Worm (Caenorhabditis elegans) whole organism, early embryonic: Measurements from ENCODE around the gene srj-37.

Experiments used
- B0310.2 ChIP-seq: sonication (generic microtip); optimal IDR thresholded peaks from 2 replicates; lab custom pipeline; 2016; ENCODE audit warnings: mild to moderate bottlenecking, missing genetic modification characterization, missing compliant biosample characterization
- F13C5.2 ChIP-seq: sonication (generic microtip); optimal IDR thresholded peaks from 2 replicates; lab custom pipeline; 2017; ENCODE audit warnings: mild to moderate bottlenecking, missing genetic modification characterization, inconsistent platforms, missing compliant biosample characterization
- aly-1 ChIP-seq: sonication (generic microtip); optimal IDR thresholded peaks from 2 replicates; lab custom pipeline; 2016; ENCODE audit warnings: missing genetic modification characterization, missing compliant biosample characterization
- ama-1 ChIP-seq: fragments of 150-350 bp; optimal IDR thresholded peaks from 2 replicates; lab custom pipeline; 2014
- ceh-13 ChIP-seq: fragments of 200-800 bp; sonication (Bioruptor generic); optimal IDR thresholded peaks from 2 replicates; lab custom pipeline; 2018; ENCODE audit warnings: mild to moderate bottlenecking, missing genetic modification characterization, missing compliant biosample characterization
- ceh-36 ChIP-seq: sonication (generic microtip); optimal IDR thresholded peaks from 2 replicates; lab custom pipeline; 2016; ENCODE audit warnings: missing genetic modification characterization, inconsistent platforms, missing compliant biosample characterization
- ets-7 ChIP-seq: sonication (generic microtip); optimal IDR thresholded peaks from 2 replicates; lab custom pipeline; 2016; ENCODE audit warnings: missing genotype, missing genetic modification characterization, missing compliant biosample characterization
- flt-1 ChIP-seq: fragments of 200-800 bp; sonication (Bioruptor generic); IDR thresholded peaks from 2 replicates; pipeline ENCODE4 v1.3.6; 2022; ENCODE audit warnings: missing genetic modification characterization, missing compliant biosample characterization
- hmbx-1 ChIP-seq: sonication (generic microtip); optimal IDR thresholded peaks from 2 replicates; lab custom pipeline; 2016; ENCODE audit warnings: mild to moderate bottlenecking, missing genetic modification characterization, missing compliant biosample characterization
- hmg-4 ChIP-seq: fragments of 200-800 bp; sonication (Bioruptor generic); optimal IDR thresholded peaks from 2 replicates; lab custom pipeline; 2018; ENCODE audit warnings: mild to moderate bottlenecking, missing genetic modification characterization, missing compliant biosample characterization
- hnd-1 ChIP-seq: sonication (generic microtip); optimal IDR thresholded peaks from 2 replicates; lab custom pipeline; 2016; ENCODE audit warnings: missing genetic modification characterization, missing compliant biosample characterization
- pes-1 ChIP-seq: fragments of 200-800 bp; sonication (Bioruptor generic); IDR thresholded peaks from 2 replicates; pipeline ENCODE4 v1.3.6; 2022; ENCODE audit warnings: missing genetic modification reagents, missing genetic modification characterization, missing compliant biosample characterization
- scrt-1 ChIP-seq: fragments of 200-800 bp; sonication (Bioruptor generic); IDR thresholded peaks from 2 replicates; pipeline ENCODE4 v1.3.6; 2022; ENCODE audit warnings: missing genetic modification characterization, missing compliant biosample characterization
- sea-1 ChIP-seq: fragments of 200-800 bp; sonication (Bioruptor generic); conservative IDR thresholded peaks from 2 replicates; pipeline ENCODE4 v1.3.6; 2022; ENCODE audit warnings: missing genetic modification characterization, missing compliant biosample characterization
- tbx-11 ChIP-seq: fragments of 200-800 bp; sonication (Bioruptor generic); IDR thresholded peaks from 2 replicates; pipeline ENCODE4 v1.3.6; 2022; ENCODE audit warnings: missing genetic modification characterization, missing compliant biosample characterization
- tbx-37 ChIP-seq: fragments of 200-800 bp; sonication (Bioruptor generic); conservative IDR thresholded peaks from 2 replicates; pipeline ENCODE4 v1.3.6; 2022; ENCODE audit warnings: missing genetic modification reagents, missing genetic modification characterization, missing compliant biosample characterization
- tra-4 ChIP-seq: sonication (generic microtip); optimal IDR thresholded peaks from 2 replicates; lab custom pipeline; 2017; ENCODE audit warnings: missing genetic modification characterization, missing compliant biosample characterization

srj-37 gene

DNA sequence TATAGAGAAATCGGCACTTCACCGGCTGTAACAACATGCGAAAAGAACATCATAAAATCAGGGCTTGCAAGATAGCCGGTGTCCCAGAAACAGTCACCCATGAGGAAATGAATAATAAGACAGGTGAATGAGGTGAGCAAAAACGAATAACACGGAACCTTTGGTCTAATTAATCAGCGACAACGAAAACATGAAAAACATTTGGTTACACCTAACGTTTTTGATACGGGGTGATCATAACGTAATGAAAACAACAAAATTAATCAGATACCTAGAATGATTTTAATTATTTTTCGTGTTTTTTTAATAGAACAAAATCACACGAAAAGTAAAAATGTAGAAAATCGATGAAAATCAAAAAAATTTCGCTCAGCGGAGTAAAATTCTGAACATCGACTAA lies 17.4 kb downstream of the srj-37 start, which contains the start of gene srh-245:
Gene srh-245 (minus strand): TSS at position 101 of the 400 bp plus-strand sequence.
- no peak for TF ChIP-seq sea-1 (GFP tag; lab: Robert Waterston, UW)
- TF ChIP-seq tbx-11 (GFP tag; lab: Robert Waterston, UW): no peak
- no peak for TF ChIP-seq tra-4
- no peak for TF ChIP-seq ceh-13 (GFP tag; lab: Kevin White, UChicago)
- TF ChIP-seq F13C5.2: no peak
- no peak for TF ChIP-seq hmbx-1 (tag; lab: Kevin White, UChicago)
- no peak for TF ChIP-seq ama-1 (lab: Kevin White, UChicago)
- no peak for TF ChIP-seq ceh-36
- TF ChIP-seq aly-1: no peak
- no peak for TF ChIP-seq scrt-1 (GFP tag; lab: Robert Waterston, UW)
- TF ChIP-seq tbx-37 (GFP tag; lab: Robert Waterston, UW): no peak
- TF ChIP-seq pes-1 (GFP tag; lab: Robert Waterston, UW): no peak
- no peak for TF ChIP-seq hmg-4 (GFP tag; lab: Kevin White, UChicago)
- TF ChIP-seq B0310.2: no peak
- no peak for TF ChIP-seq hnd-1 (tag; lab: Kevin White, UChicago)

DNA sequence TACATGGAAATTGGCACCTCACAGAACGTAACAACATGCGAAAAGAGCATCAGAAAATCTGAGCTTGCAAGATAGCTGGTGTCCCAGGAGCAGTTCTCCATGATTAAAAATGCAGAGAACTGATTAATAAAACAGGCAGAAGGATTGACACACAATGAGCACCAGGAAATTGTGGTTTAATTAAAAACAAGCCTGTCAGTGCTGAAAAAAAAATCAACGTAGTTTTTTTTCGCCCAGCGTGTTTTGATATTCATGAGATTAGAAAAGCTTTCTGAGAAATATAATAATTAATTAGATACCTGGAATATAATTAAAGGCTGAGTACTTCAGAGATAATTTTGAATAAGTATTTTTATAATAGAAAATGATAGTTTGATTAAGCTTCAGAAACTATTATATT lies 19.2 kb downstream of the srj-37 start, which contains the start of gene srh-246:
Gene srh-246 (minus strand): TSS at position 101 of the 400 bp plus-strand sequence.
- TF ChIP-seq pes-1 (GFP tag; lab: Robert Waterston, UW) (no peak), tbx-11 (GFP tag; lab: Robert Waterston, UW) (no peak), ceh-13 (GFP tag; lab: Kevin White, UChicago) (no peak), F13C5.2 (no peak), hmg-4 (GFP tag; lab: Kevin White, UChicago) (no peak), sea-1 (GFP tag; lab: Robert Waterston, UW) (no peak), B0310.2 (no peak), ama-1 (lab: Kevin White, UChicago) (no peak), tra-4 (no peak)

DNA sequence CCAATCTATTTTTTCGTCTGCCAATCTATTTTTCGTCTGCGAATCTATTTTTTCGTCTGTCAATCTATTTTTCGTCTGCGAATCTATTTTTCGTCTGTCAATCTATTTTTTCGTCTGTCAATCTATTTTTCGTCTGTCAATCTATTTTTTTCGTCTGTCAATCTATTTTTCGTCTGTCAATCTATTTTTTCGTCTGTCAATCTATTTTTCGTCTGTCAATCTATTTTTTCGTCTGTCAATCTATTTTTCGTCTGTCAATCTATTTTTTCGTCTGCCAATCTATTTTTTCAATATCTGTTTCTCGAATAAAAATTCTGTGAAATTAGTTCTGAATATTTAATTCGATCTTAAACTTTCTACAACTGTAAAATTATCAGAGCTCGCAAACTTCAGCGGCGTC lies 19.7 kb downstream of the srj-37 start:
- TF ChIP-seq tbx-11 (GFP tag; lab: Robert Waterston, UW): peak; percentile 45; the same call in 1 of the 2 replicates
- TF ChIP-seq tbx-37 (GFP tag; lab: Robert Waterston, UW): peak; percentile 75

DNA sequence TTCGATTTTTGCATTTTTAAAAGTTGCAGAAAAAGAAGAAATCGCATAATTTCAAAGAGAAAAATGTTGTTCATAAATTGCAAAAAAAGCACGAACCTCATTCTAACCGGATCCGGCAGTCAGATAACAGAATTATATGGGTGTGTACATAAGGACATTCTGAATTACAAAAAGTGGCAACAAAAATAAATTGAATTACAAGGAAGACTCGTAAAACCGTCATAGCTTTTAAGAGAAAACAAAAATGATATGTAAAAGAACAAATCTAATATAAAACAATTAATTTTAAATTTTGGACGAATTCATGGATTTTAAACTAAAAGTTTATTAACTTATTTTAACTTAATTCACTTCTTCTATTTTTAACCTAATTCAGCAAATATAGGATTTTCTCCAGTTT lies 21.8 kb downstream of the srj-37 start, which contains the start of gene F31F4.17:
Gene F31F4.17 (minus strand): TSS at position 101 of the 400 bp plus-strand sequence.
- TF ChIP-seq aly-1 (no peak), hnd-1 (tag; lab: Kevin White, UChicago) (no peak), sea-1 (GFP tag; lab: Robert Waterston, UW) (no peak), pes-1 (GFP tag; lab: Robert Waterston, UW) (no peak), tra-4 (no peak), scrt-1 (GFP tag; lab: Robert Waterston, UW) (no peak), ets-7 (tag; lab: Kevin White, UChicago) (no peak), B0310.2 (no peak), ama-1 (lab: Kevin White, UChicago) (no peak), F13C5.2 (no peak), flt-1 (GFP tag; lab: Robert Waterston, UW) (no peak), tbx-11 (GFP tag; lab: Robert Waterston, UW) (no peak), hmg-4 (GFP tag; lab: Kevin White, UChicago) (no peak), ceh-13 (GFP tag; lab: Kevin White, UChicago) (no peak), tbx-37 (GFP tag; lab: Robert Waterston, UW) (no peak), ceh-36 (no peak)

DNA sequence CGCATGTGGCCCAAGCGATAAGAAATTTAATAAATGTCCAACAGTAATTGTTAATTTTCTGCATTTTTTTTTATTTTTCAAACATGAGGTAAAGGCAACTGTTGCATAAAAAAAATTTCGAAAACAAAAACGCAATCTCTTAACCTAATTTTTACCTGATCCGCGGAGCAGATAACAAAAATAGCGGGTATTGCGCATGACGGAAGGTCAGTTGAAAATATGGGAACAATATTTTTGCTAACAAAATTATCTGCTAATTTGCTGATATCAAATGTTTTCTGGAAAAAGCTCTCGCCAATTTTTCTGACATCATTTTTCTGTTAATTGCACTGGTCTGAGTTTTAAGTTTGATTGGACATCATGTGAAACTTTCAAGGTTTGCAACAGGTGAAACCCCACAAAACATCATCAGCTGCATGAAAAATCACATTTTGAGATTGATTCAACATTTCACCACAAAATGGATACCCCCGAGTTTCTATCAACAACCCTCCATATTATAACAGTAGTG lies 26.0 kb downstream of the srj-37 start, which contains the start of the genes F31F4.11 and srh-266:
Gene F31F4.11 (minus strand): TSS at position 101 of the 511 bp plus-strand sequence.
Gene srh-266 (plus strand): TSS at position 461 of the 511 bp plus-strand sequence.
- TF ChIP-seq tbx-11 (GFP tag; lab: Robert Waterston, UW) (no peak), ceh-13 (GFP tag; lab: Kevin White, UChicago) (no peak), flt-1 (GFP tag; lab: Robert Waterston, UW) (no peak), B0310.2 (no peak), pes-1 (GFP tag; lab: Robert Waterston, UW) (no peak), hmbx-1 (tag; lab: Kevin White, UChicago) (no peak), scrt-1 (GFP tag; lab: Robert Waterston, UW) (no peak), hnd-1 (tag; lab: Kevin White, UChicago) (no peak), hmg-4 (GFP tag; lab: Kevin White, UChicago) (no peak), ets-7 (tag; lab: Kevin White, UChicago) (no peak)

DNA sequence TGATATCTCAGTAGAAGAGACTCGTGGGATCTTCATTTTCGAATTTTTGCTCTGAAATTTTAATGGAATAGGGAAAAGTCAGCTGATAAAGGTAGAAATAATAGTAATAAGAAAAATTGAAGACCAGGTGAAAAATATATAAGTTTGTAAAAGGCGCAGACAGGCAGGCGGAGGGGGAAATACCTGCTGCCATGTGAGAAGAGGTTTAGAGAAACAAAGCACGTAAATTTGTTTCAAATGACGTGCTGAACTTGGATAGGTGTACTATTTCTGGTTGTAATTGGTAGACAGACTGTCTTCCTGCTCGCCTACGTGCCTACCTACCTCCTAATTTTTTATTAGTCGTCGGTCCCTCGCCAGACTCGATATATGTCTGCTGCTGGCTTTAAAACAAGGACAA lies 29.0 kb downstream of the srj-37 start, which contains the start of gene nhr-180:
Gene nhr-180 (minus strand): TSS at position 52 of the 400 bp plus-strand sequence.
- TF ChIP-seq flt-1 (GFP tag; lab: Robert Waterston, UW) (no peak), ama-1 (lab: Kevin White, UChicago) (no peak), scrt-1 (GFP tag; lab: Robert Waterston, UW) (no peak), tbx-11 (GFP tag; lab: Robert Waterston, UW) (no peak), hnd-1 (tag; lab: Kevin White, UChicago) (no peak), sea-1 (GFP tag; lab: Robert Waterston, UW) (no peak)

DNA sequence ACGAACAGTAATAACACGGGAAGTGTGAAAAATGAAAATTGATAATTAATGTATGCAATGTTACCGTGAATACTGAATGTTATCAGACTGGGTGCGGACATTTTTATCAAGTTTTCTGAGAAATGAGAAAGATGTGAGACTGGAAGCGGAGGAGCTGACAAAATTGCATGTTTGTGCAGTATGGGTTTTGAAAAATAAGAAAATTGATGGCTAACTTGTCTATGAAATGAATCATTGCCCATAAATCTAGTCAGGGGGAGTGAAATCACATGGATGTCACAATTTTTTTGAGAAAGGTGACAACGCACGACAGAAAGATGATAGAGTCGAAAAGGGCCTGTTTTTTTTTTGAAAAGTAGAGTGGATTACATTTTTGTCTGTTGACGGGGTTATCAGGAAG lies 32.9 kb downstream of the srj-37 start, which contains the start of gene sru-24:
Gene sru-24 (minus strand): TSS at position 101 of the 400 bp plus-strand sequence.
- TF ChIP-seq F13C5.2 (no peak), hmbx-1 (tag; lab: Kevin White, UChicago) (no peak), hmg-4 (GFP tag; lab: Kevin White, UChicago) (no peak), sea-1 (GFP tag; lab: Robert Waterston, UW) (no peak)

DNA sequence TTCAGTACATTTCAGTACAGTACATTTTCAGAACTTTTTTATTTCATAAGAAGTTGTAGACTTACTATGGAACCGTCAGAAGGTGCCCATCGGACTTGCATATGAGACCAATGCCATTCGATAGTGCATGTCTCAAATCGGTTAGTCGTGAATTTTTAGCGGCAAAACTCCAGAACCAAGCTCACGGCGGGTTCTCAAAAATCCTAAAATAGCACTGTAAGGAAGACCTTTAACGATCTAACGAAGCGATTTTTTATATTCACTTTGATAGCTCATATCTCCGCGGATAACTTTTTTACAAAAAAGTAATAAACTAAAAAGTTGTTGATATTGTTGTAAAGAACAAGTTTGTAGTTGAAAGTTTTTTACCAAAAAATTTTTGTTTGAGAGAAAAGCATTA lies 35.8 kb downstream of the srj-37 start, which contains the start of gene sru-25:
Gene sru-25 (minus strand): TSS at position 101 of the 400 bp plus-strand sequence.
- TF ChIP-seq tbx-37 (GFP tag; lab: Robert Waterston, UW) (no peak), sea-1 (GFP tag; lab: Robert Waterston, UW) (no peak), ceh-13 (GFP tag; lab: Kevin White, UChicago) (no peak), B0310.2 (no peak), hnd-1 (tag; lab: Kevin White, UChicago) (no peak), ama-1 (lab: Kevin White, UChicago) (no peak), scrt-1 (GFP tag; lab: Robert Waterston, UW) (no peak), flt-1 (GFP tag; lab: Robert Waterston, UW) (no peak), hmbx-1 (tag; lab: Kevin White, UChicago) (no peak), tbx-11 (GFP tag; lab: Robert Waterston, UW) (no peak), pes-1 (GFP tag; lab: Robert Waterston, UW) (no peak), tra-4 (no peak), ceh-36 (no peak)
